Worm (Caenorhabditis elegans): ENCODE data around the gene kqt-2.

The kqt-2 gene

ce11 chrX:8238639-8239055, 7.5 kb downstream of the kqt-2 start (continued):
- no peak for TF ChIP-seq sox-4 (tag; optimal IDR thresholded peaks at IDR 0.05)
- TF ChIP-seq nhr-85 (tag): peak; percentile 98
- peak in 1 of 3 experiments; percentile 23 for TF ChIP-seq dpl-1 (GFP tag; optimal IDR thresholded peaks at IDR 0.05)
- TF ChIP-seq aha-1 (tag; optimal IDR thresholded peaks at IDR 0.05): no peak
- TF ChIP-seq tlp-1 (tag; optimal IDR thresholded peaks at IDR 0.05): peak; percentile 38
- TF ChIP-seq mab-9 (GFP tag; IDR thresholded peaks at IDR 0.05): no peak
- peak; percentile 85 for TF ChIP-seq nhr-20 (tag; optimal IDR thresholded peaks at IDR 0.05)
- no peak for TF ChIP-seq fos-1 (tag; optimal IDR thresholded peaks at IDR 0.05)
- TF ChIP-seq hlh-17 (GFP tag; optimal IDR thresholded peaks at IDR 0.05; ENCODE audit: borderline replicate concordance): no peak
- TF ChIP-seq nhr-77 (tag; optimal IDR thresholded peaks at IDR 0.05): no peak
- TF ChIP-seq lin-39 (tag; optimal IDR thresholded peaks at IDR 0.05): no peak
- no peak for TF ChIP-seq pqm-1 (tag; optimal IDR thresholded peaks at IDR 0.05)
- TF ChIP-seq Y116A8C.19 (tag; optimal IDR thresholded peaks at IDR 0.05; ENCODE audit: borderline replicate concordance): no peak
- no peak for TF ChIP-seq unc-62 (GFP tag; optimal IDR thresholded peaks at IDR 0.05)
- TF ChIP-seq snpc-4 (tag; optimal IDR thresholded peaks at IDR 0.05): no peak
- TF ChIP-seq mep-1 (tag; optimal IDR thresholded peaks at IDR 0.05): peak; percentile 15
- TF ChIP-seq ama-1 (optimal IDR thresholded peaks at IDR 0.05): no peak
- no peak for TF ChIP-seq swsn-7 (tag; optimal IDR thresholded peaks at IDR 0.05)
- no peak for TF ChIP-seq fkh-8 (tag; optimal IDR thresholded peaks at IDR 0.05)
- TF ChIP-seq nhr-237 (tag; optimal IDR thresholded peaks at IDR 0.05): no peak
- no peak for TF ChIP-seq nhr-12 (tag; optimal IDR thresholded peaks at IDR 0.05)
- peak; percentile 79 for TF ChIP-seq nhr-90 (tag; optimal IDR thresholded peaks at IDR 0.05; ENCODE audit: poor library complexity)
- TF ChIP-seq irx-1 (tag; optimal IDR thresholded peaks at IDR 0.05): no peak
- TF ChIP-seq rnt-1 (tag; optimal IDR thresholded peaks at IDR 0.05): no peak
- peak in 1 of 2 experiments; percentile 26 for TF ChIP-seq efl-1 (optimal IDR thresholded peaks at IDR 0.05)
- TF ChIP-seq efl-1 (GFP tag; optimal IDR thresholded peaks at IDR 0.05 in 1 of 2): peak in 1 of 2 experiments; percentile 94
- peak; percentile 66 for TF ChIP-seq vab-15 (tag; optimal IDR thresholded peaks at IDR 0.05)
- TF ChIP-seq ceh-90 (tag; optimal IDR thresholded peaks at IDR 0.05): no peak
- TF ChIP-seq sptf-1 (tag; optimal IDR thresholded peaks at IDR 0.05): no peak
- TF ChIP-seq tbx-2 (tag; optimal IDR thresholded peaks at IDR 0.05): peak; percentile 65
- TF ChIP-seq fkh-4 (tag; optimal IDR thresholded peaks at IDR 0.05; ENCODE audit: borderline replicate concordance): no peak
- TF ChIP-seq alr-1 (tag; optimal IDR thresholded peaks at IDR 0.05; ENCODE audit: borderline replicate concordance): no peak
- TF ChIP-seq skn-1 (tag; optimal IDR thresholded peaks at IDR 0.05): peak; percentile 35
- peak; percentile 43 for TF ChIP-seq pag-3 (tag; optimal IDR thresholded peaks at IDR 0.05; ENCODE audit: borderline replicate concordance, insufficient read depth)
- TF ChIP-seq pax-3 (tag; optimal IDR thresholded peaks at IDR 0.05): no peak
- TF ChIP-seq isw-1 (GFP tag; IDR thresholded peaks at IDR 0.05): no peak
- TF ChIP-seq blmp-1 (tag; optimal IDR thresholded peaks at IDR 0.05): peak; percentile 72
- TF ChIP-seq ets-5 (GFP tag; IDR thresholded peaks at IDR 0.05): no peak
- no peak for TF ChIP-seq nhr-76 (tag; optimal IDR thresholded peaks at IDR 0.05)
- TF ChIP-seq sup-37 (GFP tag; optimal IDR thresholded peaks at IDR 0.05): no peak
- TF ChIP-seq unc-98 (GFP tag; IDR thresholded peaks at IDR 0.05): no peak
- no peak for TF ChIP-seq lin-15B (tag; optimal IDR thresholded peaks at IDR 0.05)
- TF ChIP-seq nhr-71 (tag; optimal IDR thresholded peaks at IDR 0.05): peak; percentile 80
- TF ChIP-seq unc-30 (tag; optimal IDR thresholded peaks at IDR 0.05): no peak
- no peak for TF ChIP-seq hlh-4 (tag; optimal IDR thresholded peaks at IDR 0.05)
- no peak for TF ChIP-seq C16A3.4 (tag; optimal IDR thresholded peaks at IDR 0.05)
- TF ChIP-seq egl-13 (tag; optimal IDR thresholded peaks at IDR 0.05): no peak
- no peak for TF ChIP-seq zip-4 (GFP tag; optimal IDR thresholded peaks at IDR 0.05)
- TF ChIP-seq ztf-11 (tag; optimal IDR thresholded peaks at IDR 0.05): no peak
- peak; percentile 3 for TF ChIP-seq lir-3 (tag; optimal IDR thresholded peaks at IDR 0.05; ENCODE audit: poor library complexity)
- peak; percentile 38; the same call in 1 of the 2 replicates for TF ChIP-seq nhr-19 (GFP tag; conservative IDR thresholded peaks at IDR 0.05)
- no peak for TF ChIP-seq unc-130 (tag; optimal IDR thresholded peaks at IDR 0.05)
- TF ChIP-seq jun-1 (tag; optimal IDR thresholded peaks at IDR 0.05): no peak
- TF ChIP-seq mdl-1 (tag; optimal IDR thresholded peaks at IDR 0.05): peak in 1 of 2 experiments; percentile 81

Data from whole organism, L1 larva.